Worm (Caenorhabditis elegans) whole organism, L3 larva: ENCODE results near the gene C39B10.3.
A peak's percentile ranks its signal among the peaks of the same experiment; 100 is the strongest.

Experiments used
- R02D3.7 ChIP-seq: fragments of 150-350 bp; optimal IDR thresholded peaks from 2 replicates; lab custom pipeline; 2014; ENCODE audit warnings: missing biosample characterization, missing genetic modification characterization
- ZK546.5 ChIP-seq: sonication (generic microtip); optimal IDR thresholded peaks from 2 replicates; lab custom pipeline; 2017; ENCODE audit warnings: missing biosample characterization, missing genetic modification characterization
- aly-2 ChIP-seq: fragments of 150-350 bp; optimal IDR thresholded peaks from 2 replicates; lab custom pipeline; 2014; ENCODE audit warnings: missing biosample characterization, missing genetic modification characterization
- ama-1 ChIP-seq: fragments of 150-350 bp; optimal IDR thresholded peaks from 2 replicates; lab custom pipeline; 2018
- ceh-28 ChIP-seq: fragments of 150-350 bp; optimal IDR thresholded peaks from 2 replicates; lab custom pipeline; 2014; ENCODE audit warnings: missing biosample characterization, missing genetic modification reagents, missing genetic modification characterization
- ceh-82 ChIP-seq: fragments of 150-350 bp; optimal IDR thresholded peaks from 2 replicates; lab custom pipeline; 2014; ENCODE audit warnings: missing biosample characterization, missing genetic modification characterization
- ceh-9 ChIP-seq: sonication (generic microtip); optimal IDR thresholded peaks from 2 replicates; lab custom pipeline; 2018; ENCODE audit warnings: missing biosample characterization, missing genetic modification characterization
- egl-27 ChIP-seq: sonication (generic microtip); optimal IDR thresholded peaks from 4 replicates; lab custom pipeline; 2017; ENCODE audit warnings: missing biosample characterization, missing genetic modification reagents, missing genetic modification characterization
- egl-5 ChIP-seq: fragments of 150-350 bp; optimal IDR thresholded peaks from 2 replicates; lab custom pipeline; 2017; ENCODE audit warnings: missing biosample characterization, missing genetic modification reagents, missing genetic modification characterization, inconsistent platforms
- elt-1 ChIP-seq: fragments of 150-350 bp; optimal IDR thresholded peaks from 2 replicates; lab custom pipeline; 2014; ENCODE audit warnings: missing biosample characterization, missing genetic modification characterization
- elt-2 ChIP-seq: sonication (generic microtip); optimal IDR thresholded peaks from 2 replicates; lab custom pipeline; 2016; ENCODE audit warnings: missing genetic modification reagents, mild to moderate bottlenecking, missing genetic modification characterization, missing compliant biosample characterization
- elt-3 ChIP-seq, 3 experiments: fragments of 150-350 bp in 1 of 3; sonication (generic microtip) in 2 of 3; optimal IDR thresholded peaks; 2 replicates in 2 of 3; 4 replicates in 1 of 3; lab custom pipeline; 2014 to 2017; ENCODE audit warnings: missing biosample characterization in 3 of 3, missing genetic modification characterization in 3 of 3
- eor-1 ChIP-seq, 2 experiments: fragments of 150-350 bp; optimal IDR thresholded peaks; 2 replicates each; lab custom pipeline; 2014 to 2018; ENCODE audit warnings: missing biosample characterization in 2 of 2, missing genetic modification characterization in 2 of 2
- fkh-10 ChIP-seq: sonication (generic microtip); optimal IDR thresholded peaks from 2 replicates; lab custom pipeline; 2017; ENCODE audit warnings: missing biosample characterization, missing genetic modification reagents, missing genetic modification characterization
- fkh-2 ChIP-seq: fragments of 150-350 bp; optimal IDR thresholded peaks from 2 replicates; lab custom pipeline; 2014; ENCODE audit warnings: missing biosample characterization, missing genetic modification reagents, missing genetic modification characterization
- fos-1 ChIP-seq: fragments of 150-350 bp; optimal IDR thresholded peaks from 2 replicates; lab custom pipeline; 2014; ENCODE audit warnings: missing biosample characterization, missing genetic modification characterization
- hmg-11 ChIP-seq: sonication (generic microtip); optimal IDR thresholded peaks from 2 replicates; lab custom pipeline; 2016; ENCODE audit warnings: missing genetic modification characterization, missing compliant biosample characterization
- jun-1 ChIP-seq: fragments of 150-350 bp; optimal IDR thresholded peaks from 2 replicates; lab custom pipeline; 2014; ENCODE audit warnings: missing biosample characterization, missing genetic modification reagents, missing genetic modification characterization
- lin-39 ChIP-seq: fragments of 150-350 bp; optimal IDR thresholded peaks from 2 replicates; lab custom pipeline; 2018; ENCODE audit warnings: missing biosample characterization, missing genetic modification reagents, missing genetic modification characterization
- lsy-12 ChIP-seq: sonication (generic microtip); optimal IDR thresholded peaks from 2 replicates; lab custom pipeline; 2016; ENCODE audit warnings: mild to moderate bottlenecking, missing genetic modification characterization, missing compliant biosample characterization
- mdl-1 ChIP-seq: fragments of 150-350 bp; optimal IDR thresholded peaks from 2 replicates; lab custom pipeline; 2014; ENCODE audit warnings: missing biosample characterization, missing genetic modification characterization
- mml-1 ChIP-seq: fragments of 150-350 bp; sonication (generic microtip); optimal IDR thresholded peaks from 3 replicates; lab custom pipeline; 2014; ENCODE audit warnings: missing biosample characterization, missing genetic modification characterization
- nfya-1 ChIP-seq: sonication (generic microtip); optimal IDR thresholded peaks from 2 replicates; lab custom pipeline; 2017; ENCODE audit warnings: missing genetic modification characterization, mild to moderate bottlenecking, missing compliant biosample characterization, antibody characterized with exemption, moderate library complexity; ENCODE audit not compliant: insufficient read depth
- nhr-237 ChIP-seq: fragments of 150-350 bp; optimal IDR thresholded peaks from 2 replicates; lab custom pipeline; 2014; ENCODE audit warnings: missing biosample characterization, missing genetic modification characterization
- nhr-25 ChIP-seq: sonication (generic microtip); optimal IDR thresholded peaks from 2 replicates; lab custom pipeline; 2017; ENCODE audit warnings: missing biosample characterization, missing genetic modification characterization
- nhr-76 ChIP-seq: fragments of 150-350 bp; sonication (generic microtip); optimal IDR thresholded peaks from 5 replicates; lab custom pipeline; 2014; ENCODE audit warnings: missing biosample characterization, missing genetic modification characterization
- nhr-77 ChIP-seq: fragments of 150-350 bp; optimal IDR thresholded peaks from 2 replicates; lab custom pipeline; 2014; ENCODE audit warnings: missing biosample characterization, missing genetic modification characterization
- pha-4 ChIP-seq: fragments of 150-350 bp; optimal IDR thresholded peaks from 2 replicates; lab custom pipeline; 2014; ENCODE audit warnings: missing biosample characterization, missing genetic modification reagents, missing genetic modification characterization
- pqm-1 ChIP-seq: fragments of 150-350 bp; optimal IDR thresholded peaks from 2 replicates; lab custom pipeline; 2017; ENCODE audit warnings: missing biosample characterization, missing genetic modification characterization, inconsistent platforms
- sea-2 ChIP-seq: fragments of 150-350 bp; sonication (generic microtip); optimal IDR thresholded peaks from 4 replicates; lab custom pipeline; 2014; ENCODE audit warnings: missing biosample characterization, missing genetic modification reagents, missing genetic modification characterization
- skn-1 ChIP-seq: fragments of 150-350 bp; optimal IDR thresholded peaks from 2 replicates; lab custom pipeline; 2014; ENCODE audit warnings: missing biosample characterization, missing genetic modification characterization
- snpc-4 ChIP-seq: fragments of 150-350 bp; optimal IDR thresholded peaks from 2 replicates; lab custom pipeline; 2014; ENCODE audit warnings: missing biosample characterization, missing genetic modification characterization
- tbx-2 ChIP-seq: sonication (generic microtip); optimal IDR thresholded peaks from 2 replicates; lab custom pipeline; 2016; ENCODE audit warnings: mild to moderate bottlenecking, missing genetic modification characterization, missing compliant biosample characterization
- unc-39 ChIP-seq: sonication (generic microtip); optimal IDR thresholded peaks from 4 replicates; lab custom pipeline; 2017; ENCODE audit warnings: missing biosample characterization, missing genetic modification characterization
- unc-62 ChIP-seq: fragments of 150-350 bp; sonication (generic microtip); optimal IDR thresholded peaks from 4 replicates; lab custom pipeline; 2014; ENCODE audit warnings: missing biosample characterization, missing genetic modification reagents, missing genetic modification characterization
- zag-1 ChIP-seq: fragments of 150-350 bp; optimal IDR thresholded peaks from 2 replicates; lab custom pipeline; 2014; ENCODE audit warnings: missing biosample characterization, missing genetic modification characterization
- ztf-11 ChIP-seq: fragments of 150-350 bp; optimal IDR thresholded peaks from 2 replicates; lab custom pipeline; 2014; ENCODE audit warnings: missing biosample characterization, missing genetic modification characterization
- ztf-4 ChIP-seq: fragments of 150-350 bp; optimal IDR thresholded peaks from 2 replicates; lab custom pipeline; 2014; ENCODE audit warnings: missing biosample characterization, missing genetic modification characterization

The C39B10.3 gene

ce11 chrX:10440781-10441180, 3.2 kb upstream of the C39B10.3 start:
- TF ChIP-seq pqm-1 (tag; lab: Kevin White, UChicago) (peak; percentile 33), R02D3.7 (tag; lab: Kevin White, UChicago) (no peak), elt-2 (tag; lab: Kevin White, UChicago) (peak; percentile 58)
- TF ChIP-seq, all 47 proteins: peak for 2

DNA sequence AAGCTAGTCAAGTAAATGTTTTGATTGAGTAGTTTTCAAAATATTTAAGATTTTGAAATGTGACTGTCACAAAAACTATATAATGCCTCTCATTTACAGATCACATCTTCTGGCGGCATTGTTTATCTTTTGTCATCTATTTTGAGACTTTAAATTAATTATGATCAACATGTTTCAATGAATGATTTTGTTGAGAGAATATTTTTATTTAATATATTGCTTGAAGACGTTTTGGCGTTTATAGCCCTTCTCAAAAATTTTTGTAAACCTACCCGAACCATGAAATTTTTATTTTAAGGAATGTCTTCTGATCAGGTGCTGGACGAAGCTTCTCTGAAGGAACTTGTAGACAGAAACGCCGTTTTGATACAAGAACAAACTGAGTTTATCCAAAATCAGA, 769 bp downstream of the C39B10.3 start, which contains the start of gene C39B10.4:
TSS of gene C39B10.4 (plus strand) at position 301 of the 400 bp plus-strand sequence.
- no peak for TF ChIP-seq fos-1 (tag; lab: Kevin White, UChicago)
- TF ChIP-seq R02D3.7 (tag; lab: Kevin White, UChicago) = no peak
- TF ChIP-seq ama-1 = no peak

DNA sequence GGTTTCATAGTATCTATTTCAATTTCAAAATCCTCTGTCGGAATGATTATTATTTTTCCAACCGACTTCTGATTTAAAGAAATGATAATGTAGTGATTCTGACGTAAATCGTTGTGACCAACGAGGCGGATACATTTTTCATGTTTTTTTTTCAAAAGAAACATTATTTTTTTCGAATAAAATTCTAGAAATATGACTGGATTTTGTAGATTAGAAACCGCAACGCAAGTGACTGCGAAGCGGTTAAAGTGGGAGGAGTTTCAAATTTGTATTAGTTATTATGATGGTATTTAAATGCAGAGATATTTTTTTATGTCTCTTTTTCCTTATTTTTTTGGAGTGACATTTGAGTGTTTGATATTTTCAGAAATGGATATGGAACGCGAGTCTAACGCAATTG, 3.0 kb downstream of the C39B10.3 start, which contains the start of gene C39B10.5:
TSS of gene C39B10.5 (plus strand) at position 362 of the 400 bp plus-strand sequence.
- TF ChIP-seq R02D3.7 (tag; lab: Kevin White, UChicago) (no peak), mml-1 (tag; lab: Kevin White, UChicago) (no peak), fkh-2 (no peak), aly-2 (tag; lab: Kevin White, UChicago) (no peak), fos-1 (tag; lab: Kevin White, UChicago) (no peak), mdl-1 (tag; lab: Kevin White, UChicago) (no peak), ceh-9 (tag; lab: Kevin White, UChicago) (no peak), skn-1 (no peak), egl-5 (tag; lab: Kevin White, UChicago) (no peak), tbx-2 (tag; lab: Kevin White, UChicago) (no peak), ceh-28 (tag; lab: Kevin White, UChicago) (no peak), egl-27 (tag; lab: Kevin White, UChicago) (no peak)

ce11 chrX:10453960-10454359, 10.0 kb downstream of the C39B10.3 start, which contains the start of gene lgc-41:
Gene lgc-41, plus strand, starts transcription at chrX:10454260.
- TF ChIP-seq ceh-82 = no peak
- no peak for TF ChIP-seq pha-4
- no peak for TF ChIP-seq sea-2 (GFP tag; lab: Kevin White, UChicago)
- no peak for TF ChIP-seq ztf-11 (tag; lab: Kevin White, UChicago)
- TF ChIP-seq snpc-4 (tag; lab: Kevin White, UChicago) = no peak
- no peak for TF ChIP-seq nhr-76
- no peak for TF ChIP-seq nhr-25 (tag; lab: Kevin White, UChicago)
- TF ChIP-seq ama-1 = no peak
- no peak for TF ChIP-seq nhr-77 (tag; lab: Kevin White, UChicago)
- no peak for TF ChIP-seq nfya-1 (tag; lab: Kevin White, UChicago)
- TF ChIP-seq zag-1 (tag; lab: Kevin White, UChicago) = no peak
- no peak for TF ChIP-seq jun-1 (tag; lab: Kevin White, UChicago)
- TF ChIP-seq unc-62 = no peak
- TF ChIP-seq fkh-10 (GFP tag; lab: Kevin White, UChicago) = no peak
- TF ChIP-seq elt-2 (tag; lab: Kevin White, UChicago) = no peak

DNA sequence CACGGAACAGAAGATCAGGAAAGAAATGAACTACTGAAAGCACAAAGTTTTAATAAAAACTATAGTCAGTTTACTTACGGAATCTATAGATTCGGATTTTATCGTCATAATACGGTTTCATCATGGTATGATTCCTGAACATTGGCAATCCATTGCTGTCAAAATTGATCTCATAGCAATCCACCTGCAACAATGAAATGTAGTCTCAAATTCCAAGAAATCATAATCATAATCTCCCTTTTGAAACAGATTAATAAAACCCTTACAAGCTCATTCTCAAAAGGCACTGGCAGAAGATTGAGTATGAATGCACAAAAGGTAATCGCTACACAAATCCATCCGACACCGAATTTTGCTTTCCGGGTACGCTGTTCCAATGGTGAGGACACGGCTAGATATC, 18.5 kb downstream of the C39B10.3 start:
- TF ChIP-seq unc-39 (no peak), egl-27 (tag; lab: Kevin White, UChicago) (no peak), pha-4 (no peak)
- TF ChIP-seq, all 47 proteins: peak for 0

DNA sequence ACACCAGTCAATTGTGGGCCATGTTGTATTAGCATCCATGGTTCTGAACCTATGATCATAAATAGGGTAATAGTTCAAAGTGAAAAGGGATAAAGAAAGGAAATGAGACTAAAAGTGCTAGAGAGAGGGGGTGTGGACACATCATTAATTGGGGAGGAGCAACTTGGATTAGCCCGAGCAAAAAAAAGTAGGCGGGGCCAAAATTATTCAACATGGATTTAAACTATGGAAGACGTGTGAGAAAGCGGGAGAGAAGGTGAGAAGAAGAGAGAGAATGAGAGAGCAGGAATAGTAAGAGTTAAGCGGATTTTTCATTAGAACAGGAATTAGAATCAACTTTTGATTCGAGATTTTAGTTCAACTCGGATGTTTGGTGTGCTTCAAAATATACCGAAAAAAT, 19.6 kb downstream of the C39B10.3 start, which contains the start of gene C39B10.1:
TSS of gene C39B10.1 (minus strand) at position 101 of the 400 bp plus-strand sequence.
- no peak for TF ChIP-seq eor-1 (tag; optimal IDR thresholded peaks at IDR 0.05; lab: Kevin White, UChicago)
- no peak for TF ChIP-seq hmg-11 (tag; lab: Kevin White, UChicago)
- no peak for TF ChIP-seq ceh-28 (tag; lab: Kevin White, UChicago)
- no peak for TF ChIP-seq mml-1 (tag; lab: Kevin White, UChicago)
- TF ChIP-seq lsy-12 = no peak
- TF ChIP-seq elt-1 (tag; lab: Kevin White, UChicago) = no peak
- TF ChIP-seq ZK546.5 (tag; lab: Kevin White, UChicago) = no peak
- TF ChIP-seq skn-1 = no peak
- no peak for TF ChIP-seq lin-39 (tag; lab: Kevin White, UChicago)
- no peak for TF ChIP-seq R02D3.7 (tag; lab: Kevin White, UChicago)
- TF ChIP-seq ztf-4 = no peak
- no peak for TF ChIP-seq pha-4
- no peak for TF ChIP-seq fkh-2
- no peak for TF ChIP-seq nhr-237 (tag; lab: Kevin White, UChicago)
- TF ChIP-seq ama-1 = no peak
- no peak for TF ChIP-seq nhr-77 (tag; lab: Kevin White, UChicago)
- no peak for TF ChIP-seq elt-2 (tag; lab: Kevin White, UChicago)
- TF ChIP-seq elt-3 (tag; optimal IDR thresholded peaks at IDR 0.05; lab: Kevin White, UChicago) = no peak
- TF ChIP-seq nhr-76 = no peak
- no peak for TF ChIP-seq ceh-9 (tag; lab: Kevin White, UChicago)
